Worm (Caenorhabditis elegans) whole organism, L2 larva: ENCODE measurements around the gene dph-3.
A peak's percentile ranks its signal among the peaks of the same experiment; 100 is the strongest.

Experiments used
- C34F6.9 ChIP-seq: fragments of 150-350 bp; optimal IDR thresholded peaks from 2 replicates; lab custom pipeline; 2014; ENCODE audit warnings: missing biosample characterization, missing genetic modification characterization
- F13H6.1 ChIP-seq: sonication (generic microtip); optimal IDR thresholded peaks from 2 replicates; lab custom pipeline; 2016; ENCODE audit warnings: missing genetic modification characterization, missing compliant biosample characterization
- R02D3.7 ChIP-seq: fragments of 150-350 bp; optimal IDR thresholded peaks from 2 replicates; lab custom pipeline; 2014; ENCODE audit warnings: missing biosample characterization, missing genetic modification characterization
- Y55F3AM.14 ChIP-seq: fragments of 200-800 bp; sonication (Bioruptor generic); optimal IDR thresholded peaks from 2 replicates; lab custom pipeline; 2018; ENCODE audit warnings: mild to moderate bottlenecking, missing genetic modification characterization, missing compliant biosample characterization
- alr-1 ChIP-seq: fragments of 150-350 bp; optimal IDR thresholded peaks from 2 replicates; lab custom pipeline; 2014; ENCODE audit warnings: missing biosample characterization, missing genetic modification characterization
- aly-2 ChIP-seq: fragments of 150-350 bp; optimal IDR thresholded peaks from 2 replicates; lab custom pipeline; 2014; ENCODE audit warnings: missing biosample characterization, missing genetic modification characterization
- ama-1 ChIP-seq: fragments of 150-350 bp; optimal IDR thresholded peaks from 2 replicates; lab custom pipeline; 2018; ENCODE audit warnings: inconsistent platforms
- ceh-16 ChIP-seq: fragments of 150-350 bp; optimal IDR thresholded peaks from 2 replicates; lab custom pipeline; 2014; ENCODE audit warnings: missing biosample characterization, missing genetic modification characterization
- ceh-82 ChIP-seq: fragments of 150-350 bp; optimal IDR thresholded peaks from 2 replicates; lab custom pipeline; 2014; ENCODE audit warnings: missing biosample characterization, missing genetic modification characterization
- crh-2 ChIP-seq: sonication (generic microtip); optimal IDR thresholded peaks from 2 replicates; lab custom pipeline; 2017; ENCODE audit warnings: missing biosample characterization, missing genetic modification characterization
- dmd-4 ChIP-seq: sonication (generic microtip); optimal IDR thresholded peaks from 2 replicates; lab custom pipeline; 2017; ENCODE audit warnings: missing biosample characterization, missing genetic modification characterization
- elt-1 ChIP-seq: fragments of 150-350 bp; optimal IDR thresholded peaks from 2 replicates; lab custom pipeline; 2014; ENCODE audit warnings: missing biosample characterization, missing genetic modification characterization
- elt-3 ChIP-seq: sonication (generic microtip); optimal IDR thresholded peaks from 2 replicates; lab custom pipeline; 2017; ENCODE audit warnings: missing biosample characterization, missing genetic modification characterization
- fos-1 ChIP-seq: fragments of 150-350 bp; optimal IDR thresholded peaks from 2 replicates; lab custom pipeline; 2014; ENCODE audit warnings: missing biosample characterization, missing genetic modification characterization
- gmeb-1 ChIP-seq: fragments of 150-350 bp; optimal IDR thresholded peaks from 2 replicates; lab custom pipeline; 2014; ENCODE audit warnings: missing biosample characterization, missing genetic modification characterization
- lin-11 ChIP-seq: fragments of 150-350 bp; sonication (generic microtip); optimal IDR thresholded peaks from 2 replicates; lab custom pipeline; 2014; ENCODE audit warnings: missing biosample characterization, missing genetic modification characterization, inconsistent platforms, mixed read lengths
- lin-13 ChIP-seq: fragments of 150-350 bp; optimal IDR thresholded peaks from 2 replicates; lab custom pipeline; 2014; ENCODE audit warnings: missing biosample characterization, missing genetic modification reagents, missing genetic modification characterization
- lin-39 ChIP-seq: fragments of 150-350 bp; optimal IDR thresholded peaks from 2 replicates; lab custom pipeline; 2014; ENCODE audit warnings: missing biosample characterization, missing genetic modification reagents, missing genetic modification characterization
- lsy-2 ChIP-seq, 2 experiments: fragments of 150-350 bp in 1 of 2; sonication (generic microtip) in 1 of 2; optimal IDR thresholded peaks; 2 replicates each; lab custom pipeline; 2014 to 2017; ENCODE audit warnings: missing biosample characterization in 2 of 2, missing genetic modification characterization in 2 of 2
- mab-5 ChIP-seq: fragments of 150-350 bp; optimal IDR thresholded peaks from 2 replicates; lab custom pipeline; 2014; ENCODE audit warnings: missing biosample characterization, missing genetic modification characterization
- mbf-1 ChIP-seq: sonication (generic microtip); optimal IDR thresholded peaks from 2 replicates; lab custom pipeline; 2017; ENCODE audit warnings: missing biosample characterization, missing genetic modification characterization
- mdl-1 ChIP-seq, 2 experiments: fragments of 150-350 bp in 1 of 2; sonication (generic microtip) in 1 of 2; optimal IDR thresholded peaks; 2 replicates each; lab custom pipeline; 2017; ENCODE audit warnings: missing biosample characterization in 2 of 2, missing genetic modification characterization in 2 of 2
- nhr-10 ChIP-seq: sonication (generic microtip); optimal IDR thresholded peaks from 2 replicates; lab custom pipeline; 2017; ENCODE audit warnings: missing biosample characterization, missing genetic modification characterization
- nhr-11 ChIP-seq: fragments of 150-350 bp; optimal IDR thresholded peaks from 2 replicates; lab custom pipeline; 2014; ENCODE audit warnings: missing biosample characterization, missing genetic modification characterization
- nhr-129 ChIP-seq: fragments of 150-350 bp; optimal IDR thresholded peaks from 2 replicates; lab custom pipeline; 2014; ENCODE audit warnings: missing biosample characterization, missing genetic modification characterization
- nhr-21 ChIP-seq: fragments of 150-350 bp; optimal IDR thresholded peaks from 2 replicates; lab custom pipeline; 2014; ENCODE audit warnings: missing biosample characterization, missing genetic modification characterization
- nhr-23 ChIP-seq: fragments of 150-350 bp; optimal IDR thresholded peaks from 2 replicates; lab custom pipeline; 2014; ENCODE audit warnings: missing biosample characterization, missing genetic modification reagents, missing genetic modification characterization
- nhr-6 ChIP-seq: fragments of 150-350 bp; optimal IDR thresholded peaks from 2 replicates; lab custom pipeline; 2014; ENCODE audit warnings: missing biosample characterization, missing genetic modification characterization
- nhr-77 ChIP-seq: fragments of 150-350 bp; optimal IDR thresholded peaks from 2 replicates; lab custom pipeline; 2014; ENCODE audit warnings: missing biosample characterization, missing genetic modification characterization
- sem-4 ChIP-seq: fragments of 150-350 bp; optimal IDR thresholded peaks from 2 replicates; lab custom pipeline; 2014; ENCODE audit warnings: missing biosample characterization, missing genetic modification reagents, missing genetic modification characterization
- skn-1 ChIP-seq: sonication (generic microtip); optimal IDR thresholded peaks from 2 replicates; lab custom pipeline; 2017; ENCODE audit warnings: missing biosample characterization, missing genetic modification characterization
- sma-3 ChIP-seq: sonication (generic microtip); optimal IDR thresholded peaks from 2 replicates; lab custom pipeline; 2016; ENCODE audit warnings: missing genetic modification reagents, missing genetic modification characterization, missing compliant biosample characterization
- sma-9 ChIP-seq, 2 experiments: fragments of 150-350 bp in 1 of 2; sonication (generic microtip) in 1 of 2; optimal IDR thresholded peaks; 2 replicates each; lab custom pipeline; 2014 to 2016; ENCODE audit warnings: missing genetic modification characterization in 2 of 2, mild to moderate bottlenecking in 1 of 2, missing biosample characterization in 1 of 2, missing compliant biosample characterization in 1 of 2, missing genetic modification reagents in 1 of 2, moderate library complexity in 1 of 2
- snpc-4 ChIP-seq: fragments of 150-350 bp; optimal IDR thresholded peaks from 2 replicates; lab custom pipeline; 2014; ENCODE audit warnings: missing biosample characterization, missing genetic modification characterization
- unc-39 ChIP-seq: fragments of 150-350 bp; optimal IDR thresholded peaks from 2 replicates; lab custom pipeline; 2014; ENCODE audit warnings: missing biosample characterization, missing genetic modification characterization
- unc-55 ChIP-seq: fragments of 150-350 bp; sonication (generic microtip); optimal IDR thresholded peaks from 3 replicates; lab custom pipeline; 2014; ENCODE audit warnings: missing biosample characterization, missing genetic modification reagents, missing genetic modification characterization
- zag-1 ChIP-seq: fragments of 150-350 bp; optimal IDR thresholded peaks from 2 replicates; lab custom pipeline; 2014; ENCODE audit warnings: missing biosample characterization, missing genetic modification characterization
- ztf-1 ChIP-seq: fragments of 200-800 bp; sonication (Bioruptor generic); conservative IDR thresholded peaks from 2 replicates; pipeline ENCODE4 v1.3.6; 2022; ENCODE audit warnings: missing genetic modification characterization, missing compliant biosample characterization
- ztf-11 ChIP-seq: sonication (generic microtip); optimal IDR thresholded peaks from 2 replicates; lab custom pipeline; 2017; ENCODE audit warnings: missing biosample characterization, missing genetic modification characterization

Gene dph-3

ce11 chrIV:9706704-9707197 lies at the start of gene dph-3, which contains the start of gene dcaf-1:
TSS of gene dph-3 (plus strand) at chrIV:9707147.
TSS of gene dcaf-1 (minus strand) at chrIV:9706723.
- TF ChIP-seq sma-9 (GFP tag; optimal IDR thresholded peaks at IDR 0.05; lab: Kevin White, UChicago) = peak; percentile 11
- no peak for TF ChIP-seq sma-9 (tag; optimal IDR thresholded peaks at IDR 0.05; lab: Kevin White, UChicago)
- no peak for TF ChIP-seq skn-1 (tag; lab: Kevin White, UChicago)
- peak; percentile 73 for TF ChIP-seq C34F6.9 (tag; lab: Kevin White, UChicago)
- TF ChIP-seq ztf-1 = no peak
- no peak for TF ChIP-seq elt-1 (tag; lab: Kevin White, UChicago)
- no peak for TF ChIP-seq nhr-77 (tag; lab: Kevin White, UChicago)
- TF ChIP-seq ceh-82 (tag; lab: Kevin White, UChicago) = no peak
- TF ChIP-seq R02D3.7 (tag; lab: Kevin White, UChicago) = no peak
- TF ChIP-seq nhr-129 (tag; lab: Kevin White, UChicago) = peak; percentile 40
- no peak for TF ChIP-seq ama-1
- no peak for TF ChIP-seq lin-39 (tag; lab: Kevin White, UChicago)
- TF ChIP-seq mab-5 (tag; lab: Kevin White, UChicago) = peak; percentile 20
- no peak for TF ChIP-seq zag-1 (tag; lab: Kevin White, UChicago)
- TF ChIP-seq nhr-21 (tag; lab: Kevin White, UChicago) = no peak
- TF ChIP-seq snpc-4 (tag; lab: Kevin White, UChicago) = no peak
- TF ChIP-seq lin-13 (GFP tag; lab: Kevin White, UChicago) = peak; percentile 62
- no peak for TF ChIP-seq dmd-4 (tag; lab: Kevin White, UChicago)
- TF ChIP-seq nhr-10 = no peak
- peak; percentile 21 for TF ChIP-seq gmeb-1
- TF ChIP-seq F13H6.1 (tag; lab: Kevin White, UChicago) = no peak
- TF ChIP-seq mdl-1 (tag; optimal IDR thresholded peaks at IDR 0.05; lab: Kevin White, UChicago) = no peak
- TF ChIP-seq ztf-11 (tag; lab: Kevin White, UChicago) = no peak
- no peak for TF ChIP-seq nhr-23
- peak; percentile 90 to 98 for TF ChIP-seq lsy-2 (tag; optimal IDR thresholded peaks at IDR 0.05; lab: Kevin White, UChicago)
- no peak for TF ChIP-seq nhr-6
- no peak for TF ChIP-seq sem-4 (tag; lab: Kevin White, UChicago)
- no peak for TF ChIP-seq lin-11

- no peak for TF ChIP-seq nhr-21 (tag; lab: Kevin White, UChicago)
- TF ChIP-seq alr-1 (tag; lab: Kevin White, UChicago) = no peak
- no peak for TF ChIP-seq aly-2 (tag; lab: Kevin White, UChicago)
- no peak for TF ChIP-seq nhr-11
- no peak for TF ChIP-seq ztf-11 (tag; lab: Kevin White, UChicago)
- no peak for TF ChIP-seq lin-11
- TF ChIP-seq R02D3.7 (tag; lab: Kevin White, UChicago) = no peak
- TF ChIP-seq F13H6.1 (tag; lab: Kevin White, UChicago) = no peak
- no peak for TF ChIP-seq Y55F3AM.14 (GFP tag; lab: Kevin White, UChicago)
- no peak for TF ChIP-seq unc-39 (tag; lab: Kevin White, UChicago)
- TF ChIP-seq C34F6.9 (tag; lab: Kevin White, UChicago) = no peak
- no peak for TF ChIP-seq nhr-6
- TF ChIP-seq ceh-16 (tag; lab: Kevin White, UChicago) = no peak
- no peak for TF ChIP-seq dmd-4 (tag; lab: Kevin White, UChicago)
Measured at ce11 chrIV:9657753-9658152, 49.2 kb upstream of the dph-3 start, which contains the start of gene acc-1. TSS of gene acc-1 (plus strand) at chrIV:9658053.

ce11 chrIV:9659999-9660398 lies 46.9 kb upstream of the dph-3 start:
- TF ChIP-seq lin-39 (tag; lab: Kevin White, UChicago) = no peak
- no peak for TF ChIP-seq unc-55 (GFP tag; lab: Kevin White, UChicago)
- no peak for TF ChIP-seq C34F6.9 (tag; lab: Kevin White, UChicago)
- TF ChIP-seq lsy-2 (tag; optimal IDR thresholded peaks at IDR 0.05; lab: Kevin White, UChicago) = no peak
- no peak for TF ChIP-seq zag-1 (tag; lab: Kevin White, UChicago)
- no peak for TF ChIP-seq gmeb-1
- no peak for TF ChIP-seq ztf-1
- no peak for TF ChIP-seq mbf-1 (tag; lab: Kevin White, UChicago)
- TF ChIP-seq sma-3 (GFP tag; lab: Kevin White, UChicago) = no peak

- TF ChIP-seq nhr-6 = no peak
- no peak for TF ChIP-seq ceh-16 (tag; lab: Kevin White, UChicago)
- TF ChIP-seq F13H6.1 (tag; lab: Kevin White, UChicago) = peak; percentile 22
- TF ChIP-seq crh-2 (tag; lab: Kevin White, UChicago) = no peak
- no peak for TF ChIP-seq dmd-4 (tag; lab: Kevin White, UChicago)
- TF ChIP-seq fos-1 (tag; lab: Kevin White, UChicago) = no peak
- TF ChIP-seq elt-3 (tag; lab: Kevin White, UChicago) = no peak
- no peak for TF ChIP-seq elt-1 (tag; lab: Kevin White, UChicago)
- peak; percentile 90 for TF ChIP-seq sma-9 (GFP tag; optimal IDR thresholded peaks at IDR 0.05; lab: Kevin White, UChicago)
- TF ChIP-seq sma-9 (tag; optimal IDR thresholded peaks at IDR 0.05; lab: Kevin White, UChicago) = no peak
- TF ChIP-seq, all 48 proteins: peak for 2
Measured at ce11 chrIV:9667084-9667483, 39.9 kb upstream of the dph-3 start.
